Worm (Caenorhabditis elegans) whole organism, L4/young adult: ENCODE measurements around the gene F49C12.5.

ENCODE experiments used
- W03F9.2 ChIP-seq: fragments of 150-350 bp; optimal IDR thresholded peaks from 2 replicates; lab custom pipeline; 2014; ENCODE audit warnings: missing biosample characterization, missing genetic modification characterization
- him-1 ChIP-seq: sonication (generic microtip); optimal IDR thresholded peaks from 2 replicates; lab custom pipeline; 2016; ENCODE audit warnings: missing genotype, missing genetic modification reagents, missing genetic modification characterization, missing compliant biosample characterization

DNA sequence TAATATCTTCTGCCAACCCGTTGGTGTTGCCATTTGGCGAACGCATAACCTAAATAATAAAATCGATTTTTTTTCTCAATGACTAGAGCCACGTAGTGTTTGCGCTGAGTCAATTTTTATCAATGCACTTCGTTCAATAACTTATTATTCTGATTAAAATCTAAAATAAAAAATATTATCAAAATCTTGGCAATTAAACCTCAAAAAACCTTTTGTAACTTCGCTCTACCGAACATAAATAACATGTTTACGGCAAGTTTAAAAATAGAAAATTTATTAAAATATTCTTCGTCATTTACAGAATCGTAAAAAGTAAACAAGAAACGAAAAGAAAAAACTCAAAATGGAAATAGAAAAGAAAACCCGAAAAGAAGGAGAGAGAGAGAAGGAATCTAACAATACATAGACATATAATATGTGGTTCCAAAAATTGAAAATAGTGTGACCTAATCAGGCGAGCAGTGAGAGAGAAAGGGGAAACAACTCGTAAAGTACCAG is 38.4 kb downstream of the F49C12.5 start, which contains the start of gene pigc-1:
- peak; percentile 1 for TF ChIP-seq W03F9.2 (tag; lab: Kevin White, UChicago)
- no peak for TF ChIP-seq him-1
